Worm (Caenorhabditis elegans): Measurements from ENCODE around the gene clec-124.
"Not testable (repeated sequence)": the region's sequence is repeated elsewhere in the genome, so short reads cannot be mapped to it uniquely, and the experiment has no call there.

DNA sequence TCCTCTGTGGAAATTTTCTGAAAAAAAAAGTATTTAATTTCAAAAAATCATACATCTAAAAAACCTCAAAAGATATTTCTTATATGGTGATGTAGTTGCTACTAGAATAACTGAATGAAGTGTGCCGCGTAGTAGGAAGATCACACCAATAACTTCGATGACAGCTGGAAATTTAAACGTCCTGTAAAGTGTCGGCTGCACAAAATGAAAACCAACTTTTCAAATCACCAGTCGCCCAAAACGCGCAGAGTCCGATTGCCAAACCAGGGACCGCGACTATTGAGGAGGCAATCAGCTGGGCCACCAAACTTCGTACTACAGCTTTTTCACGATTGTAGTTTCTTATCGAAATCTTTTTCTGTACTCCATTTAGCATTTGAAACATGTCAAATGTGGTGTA lies 48.3 kb upstream of the clec-124 start, which contains the start of gene sri-48:
- TF ChIP-seq zag-1 (tag; optimal IDR thresholded peaks at IDR 0.05); unc-39 (tag; optimal IDR thresholded peaks at IDR 0.05); ZK546.5 (tag; optimal IDR thresholded peaks at IDR 0.05); elt-3 (tag; optimal IDR thresholded peaks at IDR 0.05); nhr-23 (tag; optimal IDR thresholded peaks at IDR 0.05); tbx-2 (tag; optimal IDR thresholded peaks at IDR 0.05); nhr-28 (tag; optimal IDR thresholded peaks at IDR 0.05); nhr-237 (tag; optimal IDR thresholded peaks at IDR 0.05); fos-1 (tag; optimal IDR thresholded peaks at IDR 0.05); nhr-11 (tag; optimal IDR thresholded peaks at IDR 0.05); ama-1 (optimal IDR thresholded peaks at IDR 0.05); pha-4 (tag; optimal IDR thresholded peaks at IDR 0.05): not testable (repeated sequence)
